Fruit fly (Drosophila melanogaster) whole organism, embryonic: ENCODE measurements around the gene ksr.

Source experiments
- Abd-B ChIP-seq: fragments of 200-800 bp; sonication (Bioruptor generic); optimal IDR thresholded peaks from 2 replicates; lab custom pipeline; 2018; ENCODE audit warnings: missing biosample characterization, mild to moderate bottlenecking, missing genetic modification characterization, moderate library complexity
- CG10462 ChIP-seq: fragments of 200-800 bp; sonication (Bioruptor generic); optimal IDR thresholded peaks from 2 replicates; lab custom pipeline; 2016; ENCODE audit warnings: missing biosample characterization, missing genetic modification characterization
- CG10979 ChIP-seq: fragments of 200-800 bp; sonication (Bioruptor generic); optimal IDR thresholded peaks from 2 replicates; lab custom pipeline; 2018; ENCODE audit warnings: missing biosample characterization, mild to moderate bottlenecking, missing genetic modification characterization, moderate library complexity
- CG11723 ChIP-seq: fragments of 200-800 bp; sonication (Bioruptor generic); optimal IDR thresholded peaks from 2 replicates; lab custom pipeline; 2017; ENCODE audit warnings: missing biosample characterization, mild to moderate bottlenecking, missing genetic modification characterization
- CG12236 ChIP-seq: fragments of 200-800 bp; sonication (Bioruptor generic); optimal IDR thresholded peaks from 2 replicates; lab custom pipeline; 2016; ENCODE audit warnings: missing biosample characterization, missing genetic modification characterization
- CG13624 ChIP-seq: fragments of 200-800 bp; sonication (Bioruptor generic); optimal IDR thresholded peaks from 2 replicates; lab custom pipeline; 2016; ENCODE audit warnings: missing biosample characterization, missing genetic modification characterization
- CG1602 ChIP-seq: fragments of 200-800 bp; sonication (Bioruptor generic); optimal IDR thresholded peaks from 3 replicates; lab custom pipeline; 2016; ENCODE audit warnings: missing biosample characterization, missing genetic modification characterization
- CG16863 ChIP-seq: fragments of 200-800 bp; sonication (Bioruptor generic); optimal IDR thresholded peaks from 3 replicates; lab custom pipeline; 2016; ENCODE audit warnings: missing biosample characterization, missing genetic modification characterization
- CG2199 ChIP-seq: fragments of 200-800 bp; sonication (Bioruptor generic); IDR thresholded peaks from 3 replicates; pipeline ENCODE4 v1.3.6; 2022; ENCODE audit warnings: missing biosample characterization, missing genetic modification characterization
- CG30431 ChIP-seq: fragments of 200-800 bp; sonication (Bioruptor generic); optimal IDR thresholded peaks from 2 replicates; lab custom pipeline; 2017; ENCODE audit warnings: missing biosample characterization, missing genetic modification characterization
- CG4360 ChIP-seq: fragments of 200-800 bp; sonication (Bioruptor generic); IDR thresholded peaks from 2 replicates; pipeline ENCODE4 v1.3.6; 2022; ENCODE audit warnings: missing biosample characterization, missing genetic modification characterization
- CG43689 ChIP-seq: fragments of 200-800 bp; sonication (Bioruptor generic); IDR thresholded peaks from 2 replicates; pipeline ENCODE4 v1.3.6; 2022; ENCODE audit warnings: missing biosample characterization, missing genetic modification characterization
- CG4424 ChIP-seq: fragments of 200-800 bp; sonication (Bioruptor generic); optimal IDR thresholded peaks from 3 replicates; lab custom pipeline; 2016; ENCODE audit warnings: missing biosample characterization, missing genetic modification characterization
- CG4617 ChIP-seq: fragments of 200-800 bp; sonication (Bioruptor generic); optimal IDR thresholded peaks from 3 replicates; lab custom pipeline; 2016; ENCODE audit warnings: missing biosample characterization, missing genetic modification characterization, borderline replicate concordance
- CG6683 ChIP-seq: fragments of 200-800 bp; sonication (Bioruptor generic); optimal IDR thresholded peaks from 2 replicates; lab custom pipeline; 2017; ENCODE audit warnings: missing biosample characterization, mild to moderate bottlenecking, missing genetic modification characterization, missing genetic modification reagents
- CG7987 ChIP-seq: fragments of 200-800 bp; sonication (Bioruptor generic); optimal IDR thresholded peaks from 2 replicates; lab custom pipeline; 2018; ENCODE audit warnings: missing biosample characterization, mild to moderate bottlenecking, missing genetic modification characterization, moderate library complexity
- CG8944 ChIP-seq: fragments of 200-800 bp; sonication (Bioruptor generic); optimal IDR thresholded peaks from 3 replicates; lab custom pipeline; 2016; ENCODE audit warnings: missing biosample characterization, missing genetic modification characterization
- CTCF ChIP-seq: fragments of 200-800 bp; sonication (Bioruptor generic); optimal IDR thresholded peaks from 2 replicates; lab custom pipeline; 2017; ENCODE audit warnings: missing biosample characterization, mild to moderate bottlenecking, missing genetic modification characterization, moderate library complexity
- Dbx ChIP-seq: fragments of 200-800 bp; sonication (Bioruptor generic); IDR thresholded peaks from 3 replicates; pipeline ENCODE4 v1.3.6; 2022; ENCODE audit warnings: missing biosample characterization, missing genetic modification characterization
- Drgx ChIP-seq: fragments of 200-800 bp; sonication (Bioruptor generic); IDR thresholded peaks from 2 replicates; pipeline ENCODE4 v1.3.6; 2022; ENCODE audit warnings: missing biosample characterization, missing genetic modification characterization
- Eip74EF ChIP-seq, 2 experiments: fragments of 200-800 bp in 1 of 2; fragments of >200 bp in 1 of 2; sonication (Bioruptor generic) in 1 of 2; optimal IDR thresholded peaks; 2 replicates each; lab custom pipeline; 2017 to 2019; ENCODE audit warnings: missing biosample characterization in 2 of 2, missing genetic modification characterization in 2 of 2, mild to moderate bottlenecking in 1 of 2, moderate library complexity in 1 of 2
- Hr51 ChIP-seq, 2 experiments: fragments of 200-800 bp; sonication (Bioruptor generic); optimal IDR thresholded peaks; 2 replicates in 1 of 2; 3 replicates in 1 of 2; lab custom pipeline; 2016 to 2018; ENCODE audit warnings: missing biosample characterization in 2 of 2, missing genetic modification characterization in 2 of 2, mild to moderate bottlenecking in 1 of 2, moderate library complexity in 1 of 2
- Hsf ChIP-seq: fragments of 200-800 bp; sonication (Bioruptor generic); optimal IDR thresholded peaks from 3 replicates; lab custom pipeline; 2016; ENCODE audit warnings: missing biosample characterization, missing genetic modification characterization
- Kr ChIP-seq: fragments of 200-800 bp; sonication (Bioruptor generic); optimal IDR thresholded peaks from 2 replicates; lab custom pipeline; 2017; ENCODE audit warnings: missing biosample characterization, mild to moderate bottlenecking, missing genetic modification characterization
- Meics ChIP-seq: fragments of 200-800 bp; sonication (Bioruptor generic); optimal IDR thresholded peaks from 2 replicates; lab custom pipeline; 2017; ENCODE audit warnings: missing biosample characterization, mild to moderate bottlenecking, missing genetic modification characterization
- Six4 ChIP-seq: fragments of 200-800 bp; sonication (Bioruptor generic); optimal IDR thresholded peaks from 2 replicates; lab custom pipeline; 2016; ENCODE audit warnings: missing biosample characterization, missing genetic modification characterization
- abd-A ChIP-seq: fragments of 200-800 bp; sonication (Bioruptor generic); optimal IDR thresholded peaks from 3 replicates; lab custom pipeline; 2019; ENCODE audit warnings: missing biosample characterization, mild to moderate bottlenecking, missing genetic modification characterization, moderate library complexity
- cg ChIP-seq: fragments of 200-800 bp; sonication (Bioruptor generic); optimal IDR thresholded peaks from 3 replicates; lab custom pipeline; 2019; ENCODE audit warnings: missing biosample characterization, mild to moderate bottlenecking, missing genetic modification characterization, moderate library complexity
- chif ChIP-seq, 2 experiments: fragments of 200-800 bp; sonication (Bioruptor generic); optimal IDR thresholded peaks; 3 replicates each; lab custom pipeline; 2016; ENCODE audit warnings: missing biosample characterization in 2 of 2, missing genetic modification characterization in 2 of 2
- crc ChIP-seq: fragments of 200-800 bp; sonication (Bioruptor generic); optimal IDR thresholded peaks from 2 replicates; lab custom pipeline; 2016; ENCODE audit warnings: missing biosample characterization, missing genetic modification characterization
- dmrt99B ChIP-seq: fragments of 200-800 bp; sonication (Bioruptor generic); optimal IDR thresholded peaks from 2 replicates; lab custom pipeline; 2018; ENCODE audit warnings: missing biosample characterization, mild to moderate bottlenecking, missing genetic modification characterization, moderate library complexity
- ewg ChIP-seq: fragments of 200-800 bp; sonication (Bioruptor generic); optimal IDR thresholded peaks from 3 replicates; lab custom pipeline; 2017; ENCODE audit warnings: mild to moderate bottlenecking, missing biosample characterization, missing genetic modification reagents, missing genetic modification characterization
- fd64A ChIP-seq: fragments of 200-800 bp; sonication (Bioruptor generic); optimal IDR thresholded peaks from 3 replicates; lab custom pipeline; 2018; ENCODE audit warnings: missing biosample characterization, mild to moderate bottlenecking, missing genetic modification characterization
- gcm ChIP-seq: fragments of 200-800 bp; sonication (Bioruptor generic); optimal IDR thresholded peaks from 2 replicates; lab custom pipeline; 2019; ENCODE audit warnings: missing biosample characterization, mild to moderate bottlenecking, missing genetic modification characterization, moderate library complexity
- grn ChIP-seq: fragments of 200-800 bp; sonication (Bioruptor generic); optimal IDR thresholded peaks from 3 replicates; lab custom pipeline; 2017; ENCODE audit warnings: missing biosample characterization, missing genetic modification characterization
- hbn ChIP-seq: fragments of 200-800 bp; sonication (Bioruptor generic); IDR thresholded peaks from 2 replicates; pipeline ENCODE4 v1.3.6; 2022; ENCODE audit warnings: missing biosample characterization, missing genetic modification characterization; ENCODE audit not compliant: partially characterized antibody
- jumu ChIP-seq: fragments of 200-800 bp; sonication (Bioruptor generic); optimal IDR thresholded peaks from 3 replicates; lab custom pipeline; 2016; ENCODE audit warnings: missing biosample characterization, missing genetic modification characterization
- lbe ChIP-seq: fragments of 200-800 bp; sonication (Bioruptor generic); optimal IDR thresholded peaks from 2 replicates; lab custom pipeline; 2016; ENCODE audit warnings: missing biosample characterization, mild to moderate bottlenecking, missing genetic modification characterization
- lov ChIP-seq, 2 experiments: fragments of 200-800 bp in 1 of 2; fragments of >200 bp in 1 of 2; sonication (Bioruptor generic) in 1 of 2; IDR thresholded peaks in 1 of 2; optimal IDR thresholded peaks in 1 of 2; 2 replicates in 1 of 2; 3 replicates in 1 of 2; pipeline versions ENCODE4 v1.3.6 to Lab custom; 2017 to 2022; ENCODE audit warnings: missing biosample characterization in 1 of 2, missing genetic modification characterization in 1 of 2
- nau ChIP-seq: fragments of 200-800 bp; sonication (Bioruptor generic); optimal IDR thresholded peaks from 3 replicates; lab custom pipeline; 2017; ENCODE audit warnings: missing biosample characterization, mild to moderate bottlenecking, missing genetic modification characterization, missing genetic modification reagents
- nmo ChIP-seq: fragments of 200-800 bp; sonication (Bioruptor generic); optimal IDR thresholded peaks from 2 replicates; lab custom pipeline; 2018; ENCODE audit warnings: missing biosample characterization, mild to moderate bottlenecking, missing genetic modification characterization, moderate library complexity
- pzg ChIP-seq: fragments of 200-800 bp; sonication (Bioruptor generic); optimal IDR thresholded peaks from 3 replicates; lab custom pipeline; 2018; ENCODE audit warnings: missing biosample characterization, mild to moderate bottlenecking, missing genetic modification characterization, moderate library complexity
- repo ChIP-seq: fragments of 200-800 bp; sonication (Bioruptor generic); optimal IDR thresholded peaks from 2 replicates; lab custom pipeline; 2016; ENCODE audit warnings: missing biosample characterization, missing genetic modification characterization
- slbo ChIP-seq: fragments of 200-800 bp; sonication (Bioruptor generic); IDR thresholded peaks from 2 replicates; pipeline ENCODE4 v1.3.6; 2022; ENCODE audit warnings: missing biosample characterization, missing genetic modification characterization
- sug ChIP-seq: fragments of 200-800 bp; optimal IDR thresholded peaks from 2 replicates; lab custom pipeline; 2019; ENCODE audit warnings: missing biosample characterization, mild to moderate bottlenecking, missing genetic modification characterization, moderate library complexity
- tll ChIP-seq, 2 experiments: fragments of 200-800 bp in 1 of 2; fragments of >200 bp in 1 of 2; sonication (Bioruptor generic) in 1 of 2; optimal IDR thresholded peaks; 2 replicates each; lab custom pipeline; 2017 to 2019; ENCODE audit warnings: missing biosample characterization in 2 of 2, missing genetic modification characterization in 2 of 2, mild to moderate bottlenecking in 1 of 2, moderate library complexity in 1 of 2
- toy ChIP-seq: fragments of 200-800 bp; sonication (Bioruptor generic); IDR thresholded peaks from 2 replicates; pipeline ENCODE4 v1.3.6; 2022; ENCODE audit warnings: missing biosample characterization, missing genetic modification characterization
- trem ChIP-seq: fragments of 200-800 bp; optimal IDR thresholded peaks from 3 replicates; lab custom pipeline; 2019; ENCODE audit warnings: missing biosample characterization, mild to moderate bottlenecking, missing genetic modification characterization, moderate library complexity
- twi ChIP-seq: fragments of 200-800 bp; optimal IDR thresholded peaks from 2 replicates; lab custom pipeline; 2019; ENCODE audit warnings: missing biosample characterization, mild to moderate bottlenecking, missing genetic modification characterization, moderate library complexity

Gene ksr

dm6 chr3R:5518627-5519026 is 34.9 kb upstream of the ksr start (continued):
- TF ChIP-seq chif (GFP tag; optimal IDR thresholded peaks at IDR 0.05; lab: Kevin White, UChicago) (peak in 1 of 2 experiments; percentile 56), Hsf (peak; percentile 50), sug (tag; lab: Kevin White, UChicago) (no peak), abd-A (tag; lab: Kevin White, UChicago) (no peak), crc (GFP tag; lab: Kevin White, UChicago) (peak; percentile 19), CG1602 (no peak), lbe (GFP tag; lab: Kevin White, UChicago) (no peak), pzg (GFP tag; lab: Kevin White, UChicago) (no peak), Kr (GFP tag; lab: Kevin White, UChicago) (no peak), CG10979 (tag; lab: Kevin White, UChicago) (peak; percentile 62), CG6683 (no peak), Eip74EF (GFP tag; optimal IDR thresholded peaks at IDR 0.05; lab: Kevin White, UChicago) (peak in 1 of 2 experiments; percentile 23), CG43689 (no peak), CG30431 (peak; percentile 34), toy (GFP tag; lab: Robert Waterston, UW) (no peak), CTCF (GFP tag; lab: Kevin White, UChicago) (no peak), ewg (GFP tag; lab: Kevin White, UChicago) (peak; percentile 30), grn (GFP tag; lab: Kevin White, UChicago) (peak; percentile 54), CG13624 (GFP tag; lab: Kevin White, UChicago) (peak; percentile 34), gcm (GFP tag; lab: Kevin White, UChicago) (peak; percentile 14), Dbx (GFP tag; lab: Robert Waterston, UW) (no peak), CG4617 (GFP tag; lab: Kevin White, UChicago) (no peak), CG4360 (GFP tag; lab: Robert Waterston, UW) (peak; percentile 64; the same call in 1 of the 2 replicates), hbn (GFP tag; lab: Robert Waterston, UW) (no peak), Drgx (GFP tag; lab: Robert Waterston, UW) (peak; percentile 51), jumu (GFP tag; lab: Kevin White, UChicago) (peak; percentile 40), trem (tag; lab: Kevin White, UChicago) (peak; percentile 32), CG12236 (GFP tag; lab: Kevin White, UChicago) (no peak), CG16863 (GFP tag; lab: Kevin White, UChicago) (peak; percentile 65), tll (GFP tag; optimal IDR thresholded peaks at IDR 0.05; lab: Kevin White, UChicago) (no peak), nau (no peak), CG11723 (peak; percentile 27), cg (GFP tag; lab: Kevin White, UChicago) (no peak), CG10462 (GFP tag; lab: Kevin White, UChicago) (no peak), lov (optimal IDR thresholded peaks at IDR 0.05; lab: Kevin White, UChicago) (no peak), lov (GFP tag; IDR thresholded peaks at IDR 0.05; lab: Robert Waterston, UW) (0 out of 3 replicates have a peak, but pooled peaks have one; percentile 49), CG8944 (GFP tag; lab: Kevin White, UChicago) (peak; percentile 38), Six4 (GFP tag; lab: Kevin White, UChicago) (peak; percentile 24), CG4424 (GFP tag; lab: Kevin White, UChicago) (peak; percentile 61), Abd-B (GFP tag; lab: Kevin White, UChicago) (peak; percentile 20), repo (GFP tag; lab: Kevin White, UChicago) (peak; percentile 40), fd64A (peak; percentile 25), CG7987 (no peak), twi (no peak), Meics (peak; percentile 44), slbo (GFP tag; lab: Robert Waterston, UW) (peak; percentile 37; the same call in 1 of the 2 replicates), dmrt99B (tag; lab: Kevin White, UChicago) (peak; percentile 65), CG2199 (GFP tag; lab: Robert Waterston, UW) (no peak), nmo (GFP tag; lab: Kevin White, UChicago) (peak; percentile 49), Hr51 (GFP tag; optimal IDR thresholded peaks at IDR 0.05; lab: Kevin White, UChicago) (peak in 1 of 2 experiments; percentile 70)
